Worm (Caenorhabditis elegans) whole organism, young adult: ENCODE data around the gene ins-4.

ENCODE experiments used
- B0261.1 ChIP-seq: sonication (generic microtip); optimal IDR thresholded peaks from 2 replicates; lab custom pipeline; 2016; ENCODE audit warnings: mild to moderate bottlenecking, missing genetic modification characterization, moderate library complexity, missing compliant biosample characterization
- C17E4.6 ChIP-seq: fragments of 200-800 bp; sonication (Bioruptor generic); IDR thresholded peaks from 2 replicates; pipeline ENCODE4 v1.3.6; 2022; ENCODE audit warnings: missing genetic modification reagents, missing genetic modification characterization, missing compliant biosample characterization
- F49E8.2 ChIP-seq: sonication (generic microtip); optimal IDR thresholded peaks from 3 replicates; lab custom pipeline; 2017; ENCODE audit warnings: missing genetic modification characterization, mild to moderate bottlenecking, missing compliant biosample characterization, antibody characterized with exemption, moderate library complexity; ENCODE audit not compliant: insufficient read depth
- K11D2.4 ChIP-seq: fragments of 200-800 bp; sonication (Bioruptor generic); IDR thresholded peaks from 2 replicates; pipeline ENCODE4 v1.3.6; 2022; ENCODE audit warnings: missing genetic modification reagents, missing genetic modification characterization, missing compliant biosample characterization
- K12H6.12 ChIP-seq: fragments of 200-800 bp; sonication (Bioruptor generic); optimal IDR thresholded peaks from 2 replicates; lab custom pipeline; 2018; ENCODE audit warnings: mild to moderate bottlenecking, missing genetic modification characterization, missing compliant biosample characterization
- T07F8.4 ChIP-seq: sonication (generic microtip); optimal IDR thresholded peaks from 2 replicates; lab custom pipeline; 2016; ENCODE audit warnings: mild to moderate bottlenecking, missing genetic modification characterization, moderate library complexity, missing compliant biosample characterization
- T26A5.8 ChIP-seq: sonication (generic microtip); optimal IDR thresholded peaks from 2 replicates; lab custom pipeline; 2016; ENCODE audit warnings: missing genetic modification characterization, missing compliant biosample characterization
- Y53G8AR.9 ChIP-seq: fragments of 200-800 bp; sonication (Bioruptor generic); conservative IDR thresholded peaks from 2 replicates; pipeline ENCODE4 v1.3.6; 2022; ENCODE audit warnings: missing genetic modification reagents, missing genetic modification characterization, missing compliant biosample characterization
- Y56A3A.18 ChIP-seq: fragments of 200-800 bp; sonication (Bioruptor generic); IDR thresholded peaks from 2 replicates; pipeline ENCODE4 v1.3.6; 2022; ENCODE audit warnings: missing genetic modification reagents, missing genetic modification characterization, missing compliant biosample characterization
- Y67H2A.10 ChIP-seq: fragments of 200-800 bp; sonication (Bioruptor generic); conservative IDR thresholded peaks from 2 replicates; pipeline ENCODE4 v1.3.6; 2022; ENCODE audit warnings: missing genetic modification reagents, missing genetic modification characterization, missing compliant biosample characterization
- attf-5 ChIP-seq: fragments of 200-800 bp; sonication (Bioruptor generic); optimal IDR thresholded peaks from 2 replicates; lab custom pipeline; 2018; ENCODE audit warnings: mild to moderate bottlenecking, missing genetic modification characterization, missing compliant biosample characterization
- attf-6 ChIP-seq: fragments of 200-800 bp; sonication (Bioruptor generic); IDR thresholded peaks from 2 replicates; pipeline ENCODE4 v1.3.6; 2022; ENCODE audit warnings: missing genetic modification reagents, missing genetic modification characterization, missing compliant biosample characterization
- ceh-58 ChIP-seq: fragments of 200-800 bp; sonication (Bioruptor generic); IDR thresholded peaks from 2 replicates; pipeline ENCODE4 v1.3.6; 2022; ENCODE audit warnings: missing genetic modification characterization, missing compliant biosample characterization
- ceh-79 ChIP-seq: sonication (generic microtip); optimal IDR thresholded peaks from 2 replicates; lab custom pipeline; 2017; ENCODE audit warnings: mild to moderate bottlenecking, missing genetic modification characterization, missing compliant biosample characterization
- dox-1 ChIP-seq: fragments of 200-800 bp; sonication (Bioruptor generic); IDR thresholded peaks from 2 replicates; pipeline ENCODE4 v1.3.6; 2022; ENCODE audit warnings: missing genetic modification reagents, missing genetic modification characterization, missing compliant biosample characterization
- efl-1 ChIP-seq: fragments of 150-350 bp; optimal IDR thresholded peaks from 2 replicates; lab custom pipeline; 2014; ENCODE audit warnings: missing biosample characterization, missing genetic modification reagents, missing genetic modification characterization
- ekl-4 ChIP-seq: fragments of 200-800 bp; sonication (Bioruptor generic); IDR thresholded peaks from 2 replicates; pipeline ENCODE4 v1.3.6; 2022; ENCODE audit warnings: missing genetic modification reagents, missing genetic modification characterization, missing compliant biosample characterization
- fkh-3 ChIP-seq: sonication (generic microtip); optimal IDR thresholded peaks from 2 replicates; lab custom pipeline; 2016; ENCODE audit warnings: mild to moderate bottlenecking, missing genetic modification characterization, missing compliant biosample characterization
- gei-17 ChIP-seq: fragments of 200-800 bp; sonication (Bioruptor generic); optimal IDR thresholded peaks from 2 replicates; lab custom pipeline; 2018; ENCODE audit warnings: mild to moderate bottlenecking, missing genetic modification characterization, missing compliant biosample characterization
- hlh-26 ChIP-seq: fragments of 200-800 bp; sonication (Bioruptor generic); conservative IDR thresholded peaks from 2 replicates; pipeline ENCODE4 v1.3.6; 2022; ENCODE audit warnings: missing genetic modification reagents, missing genetic modification characterization, missing compliant biosample characterization
- lag-1 ChIP-seq: fragments of 200-800 bp; sonication (Bioruptor generic); IDR thresholded peaks from 2 replicates; pipeline ENCODE4 v1.3.6; 2022; ENCODE audit warnings: missing genetic modification reagents, missing genetic modification characterization, missing compliant biosample characterization
- lin-26 ChIP-seq: fragments of 200-800 bp; sonication (Bioruptor generic); IDR thresholded peaks from 2 replicates; pipeline ENCODE4 v1.3.6; 2022; ENCODE audit warnings: missing genetic modification reagents, missing genetic modification characterization, missing compliant biosample characterization
- lin-40 ChIP-seq: sonication (generic microtip); optimal IDR thresholded peaks from 2 replicates; lab custom pipeline; 2016; ENCODE audit warnings: missing genetic modification characterization, mild to moderate bottlenecking, missing compliant biosample characterization, missing genotype, missing genetic modification reagents
- lsy-27 ChIP-seq: sonication (generic microtip); optimal IDR thresholded peaks from 2 replicates; lab custom pipeline; 2017; ENCODE audit warnings: missing genetic modification characterization, mild to moderate bottlenecking, missing compliant biosample characterization, antibody characterized with exemption, missing genotype, borderline replicate concordance; ENCODE audit not compliant: insufficient read depth
- madf-10 ChIP-seq: sonication (generic microtip); optimal IDR thresholded peaks from 2 replicates; lab custom pipeline; 2016; ENCODE audit warnings: mild to moderate bottlenecking, missing genetic modification characterization, missing compliant biosample characterization
- madf-3 ChIP-seq: fragments of 200-800 bp; sonication (Bioruptor generic); IDR thresholded peaks from 2 replicates; pipeline ENCODE4 v1.3.6; 2022; ENCODE audit warnings: missing genetic modification reagents, missing genetic modification characterization, missing compliant biosample characterization
- mcd-1 ChIP-seq: fragments of 200-800 bp; sonication (Bioruptor generic); IDR thresholded peaks from 2 replicates; pipeline ENCODE4 v1.3.6; 2022; ENCODE audit warnings: missing genetic modification reagents, missing genetic modification characterization, missing compliant biosample characterization
- mel-28 ChIP-seq: sonication (generic microtip); optimal IDR thresholded peaks from 2 replicates; lab custom pipeline; 2016; ENCODE audit warnings: borderline replicate concordance, mild to moderate bottlenecking, missing genetic modification characterization, missing compliant biosample characterization
- mxl-1 ChIP-seq: sonication (generic microtip); optimal IDR thresholded peaks from 2 replicates; lab custom pipeline; 2016; ENCODE audit warnings: missing genetic modification characterization, missing compliant biosample characterization
- nfya-2 ChIP-seq: fragments of 200-800 bp; sonication (Bioruptor generic); IDR thresholded peaks from 2 replicates; pipeline ENCODE4 v1.3.6; 2022; ENCODE audit warnings: missing genetic modification reagents, missing genetic modification characterization, missing compliant biosample characterization
- nhr-120 ChIP-seq: fragments of 200-800 bp; sonication (Bioruptor generic); IDR thresholded peaks from 2 replicates; pipeline ENCODE4 v1.3.6; 2022; ENCODE audit warnings: missing genetic modification characterization, missing compliant biosample characterization
- nhr-80 ChIP-seq: sonication (generic microtip); optimal IDR thresholded peaks from 2 replicates; lab custom pipeline; 2016; ENCODE audit warnings: missing genetic modification characterization, missing compliant biosample characterization
- pbrm-1 ChIP-seq: fragments of 200-800 bp; sonication (Bioruptor generic); IDR thresholded peaks from 2 replicates; pipeline ENCODE4 v1.3.6; 2022; ENCODE audit warnings: missing genetic modification reagents, missing genetic modification characterization, missing compliant biosample characterization
- sdz-38 ChIP-seq: sonication (generic microtip); optimal IDR thresholded peaks from 2 replicates; lab custom pipeline; 2016; ENCODE audit warnings: missing genotype, missing genetic modification characterization, missing compliant biosample characterization
- snpc-1.1 ChIP-seq: sonication (generic microtip); optimal IDR thresholded peaks from 2 replicates; lab custom pipeline; 2017; ENCODE audit warnings: missing genetic modification characterization, mild to moderate bottlenecking, missing compliant biosample characterization, antibody characterized with exemption, moderate library complexity, missing genotype, missing genetic modification reagents; ENCODE audit not compliant: insufficient read depth
- snpc-4 ChIP-seq, 5 experiments: fragments of 150-350 bp in 1 of 5; sonication (generic microtip) in 4 of 5; optimal IDR thresholded peaks; 2 replicates each; lab custom pipeline; 2014 to 2018; ENCODE audit warnings: missing genetic modification characterization in 5 of 5, missing biosample characterization in 3 of 5, antibody characterized with exemption in 2 of 5, mild to moderate bottlenecking in 2 of 5, missing compliant biosample characterization in 2 of 5, missing genotype in 2 of 5, moderate library complexity in 2 of 5, missing genetic modification reagents in 1 of 5
- somi-1 ChIP-seq: fragments of 200-800 bp; sonication (Bioruptor generic); optimal IDR thresholded peaks from 2 replicates; lab custom pipeline; 2018; ENCODE audit warnings: mild to moderate bottlenecking, missing genetic modification characterization, missing compliant biosample characterization
- tbp1 ChIP-seq: fragments of 200-800 bp; sonication (Bioruptor generic); optimal IDR thresholded peaks from 2 replicates; lab custom pipeline; 2018; ENCODE audit warnings: mild to moderate bottlenecking, missing genetic modification characterization, missing compliant biosample characterization
- zim-3 ChIP-seq: sonication (generic microtip); optimal IDR thresholded peaks from 2 replicates; lab custom pipeline; 2017; ENCODE audit warnings: mild to moderate bottlenecking, missing genetic modification characterization, moderate library complexity, missing compliant biosample characterization
- ztf-26 ChIP-seq: sonication (generic microtip); optimal IDR thresholded peaks from 2 replicates; lab custom pipeline; 2017; ENCODE audit warnings: missing genetic modification characterization, missing compliant biosample characterization
- ztf-28 ChIP-seq: fragments of 200-800 bp; sonication (Bioruptor generic); IDR thresholded peaks from 2 replicates; pipeline ENCODE4 v1.3.6; 2022; ENCODE audit warnings: missing genetic modification reagents, missing genetic modification characterization, missing compliant biosample characterization
- ztf-3 ChIP-seq: fragments of 200-800 bp; sonication (Bioruptor generic); optimal IDR thresholded peaks from 2 replicates; lab custom pipeline; 2018; ENCODE audit warnings: mild to moderate bottlenecking, missing genetic modification characterization, missing compliant biosample characterization

The ins-4 gene

ce11 chrII:5956583-5956982, 39.6 kb upstream of the ins-4 start, which contains the start of gene casy-1:
Gene casy-1 (minus strand): TSS chrII:5956683.
- TF ChIP-seq nhr-80 (tag; lab: Kevin White, UChicago) (no peak), somi-1 (GFP tag; lab: Kevin White, UChicago) (no peak), pbrm-1 (GFP tag; lab: Robert Waterston, UW) (no peak), Y56A3A.18 (GFP tag; lab: Robert Waterston, UW) (no peak), nfya-2 (GFP tag; lab: Robert Waterston, UW) (no peak), madf-10 (tag; lab: Kevin White, UChicago) (no peak), lag-1 (GFP tag; lab: Robert Waterston, UW) (no peak), hlh-26 (GFP tag; lab: Robert Waterston, UW) (no peak)
- TF ChIP-seq, all 124 proteins: peak for 0

- TF ChIP-seq mel-28 (tag; lab: Kevin White, UChicago) (no peak), zim-3 (tag; lab: Kevin White, UChicago) (no peak), sdz-38 (tag; lab: Kevin White, UChicago) (no peak), B0261.1 (tag; lab: Kevin White, UChicago) (no peak), ceh-79 (tag; lab: Kevin White, UChicago) (no peak), C17E4.6 (GFP tag; lab: Robert Waterston, UW) (no peak), ztf-26 (tag; lab: Kevin White, UChicago) (no peak), dox-1 (no peak), lin-40 (tag; lab: Kevin White, UChicago) (no peak), T26A5.8 (no peak), tbp1 (GFP tag; lab: Kevin White, UChicago) (no peak), snpc-1.1 (tag; lab: Kevin White, UChicago) (no peak), ztf-28 (GFP tag; lab: Robert Waterston, UW) (no peak), ekl-4 (no peak), attf-5 (GFP tag; lab: Kevin White, UChicago) (no peak), lin-26 (GFP tag; lab: Robert Waterston, UW) (no peak), efl-1 (GFP tag; lab: Kevin White, UChicago) (no peak), mcd-1 (GFP tag; lab: Robert Waterston, UW) (no peak), madf-3 (GFP tag; lab: Robert Waterston, UW) (no peak), Y67H2A.10 (GFP tag; lab: Robert Waterston, UW) (no peak)
Observed at ce11 chrII:5957803-5958367, 38.3 kb upstream of the ins-4 start.

DNA sequence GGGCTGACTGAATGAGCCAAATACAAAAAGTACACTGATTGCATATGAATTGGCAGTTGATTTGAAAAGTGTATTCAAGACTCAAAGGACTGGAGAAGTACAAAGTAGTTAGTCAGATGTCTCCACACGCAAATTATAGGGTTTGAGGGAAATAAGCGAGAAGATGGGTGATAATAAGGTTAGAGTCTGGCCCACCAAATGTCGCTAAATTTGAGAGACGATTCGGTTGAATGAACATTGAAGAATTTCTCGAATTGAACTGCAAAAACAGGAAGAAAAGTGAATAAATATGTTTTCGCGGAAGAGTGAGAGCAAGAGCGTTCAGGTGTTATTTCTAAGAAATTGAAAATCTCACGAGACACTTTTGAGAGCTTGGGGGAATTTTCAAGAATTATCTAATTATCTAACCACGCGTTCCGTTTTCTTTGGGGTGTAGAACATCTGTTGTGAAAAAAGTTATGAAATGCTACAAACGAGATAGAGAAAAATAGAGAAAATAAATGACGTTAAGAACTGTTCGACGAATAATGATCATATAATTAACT, 36.5 kb upstream of the ins-4 start:
- TF ChIP-seq ztf-3 (GFP tag; lab: Kevin White, UChicago) (no peak), nhr-120 (GFP tag; lab: Robert Waterston, UW) (no peak), fkh-3 (tag; lab: Kevin White, UChicago) (no peak), efl-1 (GFP tag; lab: Kevin White, UChicago) (no peak), tbp1 (GFP tag; lab: Kevin White, UChicago) (no peak), F49E8.2 (tag; lab: Kevin White, UChicago) (no peak), gei-17 (GFP tag; lab: Kevin White, UChicago) (no peak), mxl-1 (tag; lab: Kevin White, UChicago) (no peak), lag-1 (GFP tag; lab: Robert Waterston, UW) (no peak), nfya-2 (GFP tag; lab: Robert Waterston, UW) (no peak), K11D2.4 (GFP tag; lab: Robert Waterston, UW) (no peak), K12H6.12 (tag; lab: Kevin White, UChicago) (no peak), T07F8.4 (tag; lab: Kevin White, UChicago) (no peak), ceh-58 (GFP tag; lab: Robert Waterston, UW) (no peak), somi-1 (GFP tag; lab: Kevin White, UChicago) (no peak), dox-1 (no peak), lsy-27 (tag; lab: Kevin White, UChicago) (no peak), snpc-4 (GFP tag; optimal IDR thresholded peaks at IDR 0.05; lab: Kevin White, UChicago) (no peak), snpc-4 (tag; optimal IDR thresholded peaks at IDR 0.05; lab: Kevin White, UChicago) (no peak), Y53G8AR.9 (GFP tag; lab: Robert Waterston, UW) (no peak), attf-6 (no peak)
